Worm (Caenorhabditis elegans) whole organism, young adult: ENCODE results near the gene F46G11.2.

Experiments used
- F33H1.4 ChIP-seq: fragments of 200-800 bp; sonication (Bioruptor generic); IDR thresholded peaks from 2 replicates; pipeline ENCODE4 v1.3.6; 2022; ENCODE audit warnings: missing genetic modification reagents, missing genetic modification characterization, missing compliant biosample characterization
- F37B4.10 ChIP-seq: fragments of 200-800 bp; sonication (Bioruptor generic); IDR thresholded peaks from 2 replicates; pipeline ENCODE4 v1.3.6; 2022; ENCODE audit warnings: missing genetic modification characterization, missing compliant biosample characterization
- aptf-3 ChIP-seq: fragments of 200-800 bp; sonication (Bioruptor generic); IDR thresholded peaks from 2 replicates; pipeline ENCODE4 v1.3.6; 2022; ENCODE audit warnings: missing genetic modification characterization, missing compliant biosample characterization
- dpl-1 ChIP-seq: fragments of 150-350 bp; optimal IDR thresholded peaks from 2 replicates; lab custom pipeline; 2014; ENCODE audit warnings: missing biosample characterization, missing genetic modification reagents, missing genetic modification characterization
- madf-8 ChIP-seq: fragments of 200-800 bp; sonication (Bioruptor generic); conservative IDR thresholded peaks from 2 replicates; pipeline ENCODE4 v1.3.6; 2022; ENCODE audit warnings: missing genetic modification reagents, missing genetic modification characterization, missing compliant biosample characterization
- nhr-120 ChIP-seq: fragments of 200-800 bp; sonication (Bioruptor generic); IDR thresholded peaks from 2 replicates; pipeline ENCODE4 v1.3.6; 2022; ENCODE audit warnings: missing genetic modification characterization, missing compliant biosample characterization
- pha-4 ChIP-seq: fragments of 150-350 bp; sonication (generic microtip); optimal IDR thresholded peaks from 2 replicates; lab custom pipeline; 2014; ENCODE audit warnings: missing biosample characterization, missing genetic modification reagents, missing genetic modification characterization
- snpc-1.1 ChIP-seq: sonication (generic microtip); optimal IDR thresholded peaks from 2 replicates; lab custom pipeline; 2017; ENCODE audit warnings: missing genetic modification characterization, mild to moderate bottlenecking, missing compliant biosample characterization, antibody characterized with exemption, moderate library complexity, missing genotype, missing genetic modification reagents; ENCODE audit not compliant: insufficient read depth
- snpc-4 ChIP-seq, 5 experiments: fragments of 150-350 bp in 1 of 5; sonication (generic microtip) in 4 of 5; optimal IDR thresholded peaks; 2 replicates each; lab custom pipeline; 2014 to 2018; ENCODE audit warnings: missing genetic modification characterization in 5 of 5, missing biosample characterization in 3 of 5, antibody characterized with exemption in 2 of 5, mild to moderate bottlenecking in 2 of 5, missing compliant biosample characterization in 2 of 5, missing genotype in 2 of 5, moderate library complexity in 2 of 5, missing genetic modification reagents in 1 of 5
- tbp1 ChIP-seq: fragments of 200-800 bp; sonication (Bioruptor generic); optimal IDR thresholded peaks from 2 replicates; lab custom pipeline; 2018; ENCODE audit warnings: mild to moderate bottlenecking, missing genetic modification characterization, missing compliant biosample characterization
- zim-3 ChIP-seq: sonication (generic microtip); optimal IDR thresholded peaks from 2 replicates; lab custom pipeline; 2017; ENCODE audit warnings: mild to moderate bottlenecking, missing genetic modification characterization, moderate library complexity, missing compliant biosample characterization

DNA sequence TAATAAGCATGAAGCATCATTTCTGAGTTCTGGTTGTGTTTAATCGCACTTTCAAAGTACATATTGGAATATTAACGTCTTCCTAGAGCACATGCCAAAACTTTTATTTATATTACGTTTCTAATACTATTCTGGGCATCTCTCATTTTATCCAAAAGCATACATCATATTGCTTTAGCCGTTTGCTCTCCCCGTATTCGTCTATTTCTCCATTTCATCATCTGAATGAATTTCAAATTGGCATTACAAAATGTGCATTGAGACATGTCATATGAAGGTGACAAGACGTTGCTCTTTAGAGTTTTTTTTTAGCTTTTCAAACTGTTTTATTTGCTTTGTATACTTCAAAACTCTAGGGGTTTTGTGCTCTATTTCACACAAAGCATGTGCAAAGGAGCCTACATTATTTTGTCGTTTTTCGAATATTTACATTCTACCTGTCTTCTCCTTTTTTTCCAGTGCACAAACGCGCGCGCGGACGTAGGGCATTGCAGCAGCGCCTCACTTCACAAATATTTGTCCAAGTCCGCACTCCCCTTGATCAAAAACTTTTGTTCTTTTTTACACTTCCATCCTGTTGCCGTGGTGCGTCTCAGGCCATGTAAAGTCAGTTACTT is 15.3 kb upstream of the F46G11.2 start:
- TF ChIP-seq F37B4.10 (GFP tag; lab: Robert Waterston, UW) (no peak), tbp1 (GFP tag; lab: Kevin White, UChicago) (no peak), snpc-1.1 (no peak), F33H1.4 (GFP tag; lab: Robert Waterston, UW) (no peak), pha-4 (no peak), dpl-1 (GFP tag; lab: Kevin White, UChicago) (no peak), madf-8 (no peak), snpc-4 (GFP tag; optimal IDR thresholded peaks at IDR 0.05; lab: Kevin White, UChicago) (no peak), snpc-4 (tag; optimal IDR thresholded peaks at IDR 0.05; lab: Kevin White, UChicago) (no peak), zim-3 (tag; lab: Kevin White, UChicago) (no peak), nhr-120 (GFP tag; lab: Robert Waterston, UW) (no peak), aptf-3 (no peak)
